Fruit fly (Drosophila melanogaster) whole organism, larva: ENCODE results near the gene CG45488.

Experiments
- noc ChIP-seq: fragments of 200-800 bp; sonication (Bioruptor generic); optimal IDR thresholded peaks from 3 replicates; lab custom pipeline; 2019; ENCODE audit warnings: missing biosample characterization, mild to moderate bottlenecking, missing genetic modification characterization, moderate library complexity

The CG45488 gene

DNA sequence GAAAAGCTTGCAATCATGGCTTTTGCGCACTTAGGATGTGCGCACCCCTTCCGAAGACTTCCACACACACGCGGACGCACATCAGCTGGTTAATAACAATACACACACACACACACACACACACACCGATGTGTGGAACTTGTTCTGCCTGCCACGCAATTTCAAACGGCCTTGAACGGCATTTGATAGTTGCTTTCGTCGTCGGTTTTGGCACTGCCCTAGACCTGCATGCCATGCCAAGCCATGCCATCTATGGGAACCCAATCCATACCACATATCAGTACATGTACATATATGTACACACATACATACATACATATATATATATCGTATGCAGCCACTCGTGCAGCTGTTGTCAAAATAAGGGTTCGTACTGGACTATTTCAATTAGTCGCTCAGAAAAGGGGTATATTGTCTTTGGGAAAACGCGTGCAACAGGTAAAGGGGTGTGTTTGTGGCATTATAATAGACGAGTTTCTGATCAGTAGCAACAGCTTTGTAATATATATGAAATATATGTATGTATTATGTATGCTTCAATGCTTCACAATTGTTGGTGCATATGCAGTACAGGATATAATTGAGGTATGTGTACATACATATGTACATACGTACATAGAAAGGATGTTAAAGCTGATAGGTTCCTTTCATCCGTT, 30.1 kb downstream of the CG45488 start, which contains the start of gene amn:
amn (minus strand) TSS at position 51 of the 656 bp plus-strand sequence.
- TF ChIP-seq noc = no peak

- peak; percentile 55 for TF ChIP-seq noc
Observed at dm6 chrX:19889128-19889756, 31.0 kb downstream of the CG45488 start.

DNA sequence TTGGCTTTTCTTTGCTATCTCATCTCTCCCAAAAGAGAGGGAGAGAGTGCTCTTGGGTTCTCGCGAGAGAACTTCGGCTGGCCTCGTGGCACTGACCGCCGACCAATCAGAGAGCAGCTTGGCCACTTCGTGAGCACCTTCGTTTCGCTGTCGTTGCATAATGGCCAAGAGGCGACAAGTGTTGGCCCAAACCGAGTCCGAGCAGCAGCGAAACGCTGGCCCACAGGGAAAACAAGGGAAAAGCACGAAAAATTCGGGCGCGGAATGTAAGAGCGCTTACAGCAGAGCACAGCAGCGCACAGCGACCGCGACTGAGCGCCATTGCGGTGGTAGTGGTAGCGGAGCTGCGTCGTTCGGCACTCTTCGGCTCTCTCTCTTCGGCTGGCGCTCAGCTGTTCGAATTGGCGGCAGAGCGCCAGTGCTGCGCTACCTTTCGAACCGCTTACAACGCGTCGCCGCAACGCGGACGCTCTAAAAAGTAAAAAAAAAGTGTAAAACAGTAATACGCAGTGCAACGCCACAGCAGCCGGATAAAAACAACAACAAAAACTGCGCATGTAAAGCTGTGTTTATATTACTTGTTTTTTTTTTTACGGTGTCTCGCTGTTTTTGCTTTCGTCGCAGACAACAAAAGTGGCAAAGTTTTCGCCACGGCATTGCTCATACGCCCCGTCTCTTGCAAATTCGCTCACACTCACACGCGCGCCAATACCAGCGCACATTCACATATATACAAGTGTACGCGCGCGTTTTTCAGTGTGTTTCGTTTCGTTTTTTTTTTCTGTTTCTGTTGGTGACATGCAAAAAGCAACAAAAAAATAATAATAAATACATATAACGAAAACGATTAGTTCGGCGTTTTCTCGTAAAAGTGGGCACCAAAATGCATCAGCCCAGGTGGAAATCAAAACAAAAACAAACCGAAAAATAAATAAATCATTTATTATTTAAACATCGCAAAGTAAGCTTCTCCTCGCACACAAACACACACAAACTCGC, 33.0 kb downstream of the CG45488 start:
- TF ChIP-seq noc = peak; percentile 26

- TF ChIP-seq noc = no peak
Observed at dm6 chrX:19886515-19886914, 33.7 kb downstream of the CG45488 start.

DNA sequence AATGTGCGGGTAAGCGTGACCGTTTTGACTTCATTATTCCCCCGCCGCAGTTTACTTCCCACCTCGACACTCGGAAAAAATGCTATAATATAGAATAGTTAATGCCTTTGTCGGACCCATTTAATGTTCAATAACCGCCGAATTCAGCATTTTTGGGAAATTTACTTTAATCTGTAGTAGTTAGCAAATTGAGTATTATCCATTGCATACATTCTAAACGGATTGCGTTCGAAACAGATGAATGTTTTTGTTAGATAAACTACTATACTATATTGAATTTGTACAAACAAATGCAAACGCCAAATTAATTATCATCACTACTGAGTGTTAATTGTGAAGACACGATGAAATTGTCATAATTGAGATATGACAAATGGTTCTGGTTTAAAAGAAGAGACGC, 36.0 kb downstream of the CG45488 start:
- TF ChIP-seq noc = peak; percentile 14

DNA sequence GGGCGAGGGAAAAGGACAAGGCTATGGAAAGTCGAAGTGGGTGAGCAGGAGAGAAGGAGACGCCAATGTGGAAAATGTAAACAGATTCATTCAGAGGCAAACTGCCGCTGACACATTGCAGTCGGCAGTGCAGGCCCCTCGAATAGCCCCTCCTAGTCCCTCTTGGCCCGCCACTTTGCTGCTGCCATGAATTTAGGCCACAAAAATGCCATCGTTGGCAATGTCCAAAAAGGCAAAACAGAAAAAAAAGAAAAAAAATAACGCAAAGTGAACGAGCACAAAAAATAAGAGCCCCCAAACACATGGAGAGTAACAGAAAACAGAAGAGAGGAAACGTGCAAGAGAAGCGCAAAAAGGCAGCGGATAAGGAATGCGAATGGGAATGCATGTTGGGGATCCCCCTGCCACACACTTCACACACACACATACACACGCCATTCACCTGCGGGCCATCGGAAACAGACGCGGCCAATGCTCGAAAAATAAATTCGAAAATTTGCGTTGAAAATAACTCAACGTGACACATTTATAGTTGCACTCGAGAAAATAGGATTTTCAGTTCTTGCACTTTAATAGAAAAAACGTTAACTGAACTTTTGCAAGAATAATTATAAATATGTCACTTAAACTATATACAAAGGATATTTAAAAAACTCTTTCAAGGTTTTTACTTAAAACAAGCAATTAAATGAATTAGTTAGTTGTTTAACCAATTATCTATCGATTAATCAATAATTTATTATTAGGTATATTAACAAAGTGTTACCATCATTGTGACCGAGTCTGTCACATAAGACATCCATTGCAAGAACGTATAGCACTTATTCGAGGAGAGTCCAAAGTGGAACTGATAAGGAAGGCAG, 41.7 kb downstream of the CG45488 start:
- no peak for TF ChIP-seq noc

dm6 chrX:19876836-19877468, 43.3 kb downstream of the CG45488 start:
- TF ChIP-seq noc = no peak

dm6 chrX:19875629-19876028, 44.6 kb downstream of the CG45488 start:
- TF ChIP-seq noc = no peak

DNA sequence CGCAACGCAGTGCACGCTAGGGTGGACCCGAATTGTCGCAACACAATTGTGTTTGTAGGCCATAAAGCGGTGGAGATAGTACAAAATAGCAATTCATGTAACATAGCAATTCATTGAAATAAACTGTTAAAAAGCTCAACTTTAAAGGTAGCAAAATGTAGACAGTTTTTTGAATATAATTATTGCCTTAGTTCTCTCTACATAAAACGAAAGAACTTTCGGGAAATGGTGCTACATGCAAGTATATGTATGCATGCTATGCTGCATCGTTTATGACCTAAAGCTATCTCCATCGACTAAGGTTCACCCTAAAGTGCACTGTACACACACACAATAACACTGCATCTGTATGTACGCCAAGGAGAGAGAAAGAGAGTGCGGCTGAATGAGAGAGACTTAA, 45.2 kb downstream of the CG45488 start:
- no peak for TF ChIP-seq noc
